Worm (Caenorhabditis elegans) whole organism, early embryonic: ENCODE data around the gene F40G12.7.

Experiments used
- ama-1 ChIP-seq: fragments of 150-350 bp; optimal IDR thresholded peaks from 2 replicates; lab custom pipeline; 2014
- ceh-13 ChIP-seq: fragments of 200-800 bp; sonication (Bioruptor generic); optimal IDR thresholded peaks from 2 replicates; lab custom pipeline; 2018; ENCODE audit warnings: mild to moderate bottlenecking, missing genetic modification characterization, missing compliant biosample characterization
- ceh-36 ChIP-seq: sonication (generic microtip); optimal IDR thresholded peaks from 2 replicates; lab custom pipeline; 2016; ENCODE audit warnings: missing genetic modification characterization, inconsistent platforms, missing compliant biosample characterization
- ets-7 ChIP-seq: sonication (generic microtip); optimal IDR thresholded peaks from 2 replicates; lab custom pipeline; 2016; ENCODE audit warnings: missing genotype, missing genetic modification characterization, missing compliant biosample characterization
- flt-1 ChIP-seq: fragments of 200-800 bp; sonication (Bioruptor generic); IDR thresholded peaks from 2 replicates; pipeline ENCODE4 v1.3.6; 2022; ENCODE audit warnings: missing genetic modification characterization, missing compliant biosample characterization
- hmbx-1 ChIP-seq: sonication (generic microtip); optimal IDR thresholded peaks from 2 replicates; lab custom pipeline; 2016; ENCODE audit warnings: mild to moderate bottlenecking, missing genetic modification characterization, missing compliant biosample characterization
- hmg-4 ChIP-seq: fragments of 200-800 bp; sonication (Bioruptor generic); optimal IDR thresholded peaks from 2 replicates; lab custom pipeline; 2018; ENCODE audit warnings: mild to moderate bottlenecking, missing genetic modification characterization, missing compliant biosample characterization
- pes-1 ChIP-seq: fragments of 200-800 bp; sonication (Bioruptor generic); IDR thresholded peaks from 2 replicates; pipeline ENCODE4 v1.3.6; 2022; ENCODE audit warnings: missing genetic modification reagents, missing genetic modification characterization, missing compliant biosample characterization
- scrt-1 ChIP-seq: fragments of 200-800 bp; sonication (Bioruptor generic); IDR thresholded peaks from 2 replicates; pipeline ENCODE4 v1.3.6; 2022; ENCODE audit warnings: missing genetic modification characterization, missing compliant biosample characterization
- sea-1 ChIP-seq: fragments of 200-800 bp; sonication (Bioruptor generic); conservative IDR thresholded peaks from 2 replicates; pipeline ENCODE4 v1.3.6; 2022; ENCODE audit warnings: missing genetic modification characterization, missing compliant biosample characterization
- tbx-11 ChIP-seq: fragments of 200-800 bp; sonication (Bioruptor generic); IDR thresholded peaks from 2 replicates; pipeline ENCODE4 v1.3.6; 2022; ENCODE audit warnings: missing genetic modification characterization, missing compliant biosample characterization
- tbx-37 ChIP-seq: fragments of 200-800 bp; sonication (Bioruptor generic); conservative IDR thresholded peaks from 2 replicates; pipeline ENCODE4 v1.3.6; 2022; ENCODE audit warnings: missing genetic modification reagents, missing genetic modification characterization, missing compliant biosample characterization

ce11 chrV:14246761-14247160 lies 27.6 kb upstream of the F40G12.7 start, which contains the start of gene K02E11.3:
- TF ChIP-seq flt-1 (no peak), hmbx-1 (tag; lab: Kevin White, UChicago) (no peak), tbx-37 (GFP tag; lab: Robert Waterston, UW) (no peak), ets-7 (tag; lab: Kevin White, UChicago) (no peak), ceh-36 (tag; lab: Kevin White, UChicago) (no peak), ama-1 (lab: Kevin White, UChicago) (no peak), hmg-4 (GFP tag; lab: Kevin White, UChicago) (no peak), scrt-1 (no peak), sea-1 (GFP tag; lab: Robert Waterston, UW) (no peak), ceh-13 (GFP tag; lab: Kevin White, UChicago) (no peak), tbx-11 (no peak), pes-1 (GFP tag; lab: Robert Waterston, UW) (no peak)
